Fruit fly (Drosophila melanogaster): ENCODE measurements around the gene CG3119.

The CG3119 gene

dm6 chr2L:2874185-2874541 lies 36.5 kb upstream of the CG3119 start, which contains the start of gene Ifrd1:
Ifrd1 (minus strand) TSS chr2L:2874489.
- TF ChIP-seq CG32264 (GFP tag; optimal IDR thresholded peaks at IDR 0.05) = no peak
- TF ChIP-seq dl (GFP tag; optimal IDR thresholded peaks at IDR 0.05; ENCODE audit: insufficient read depth in 1 of 2, partially characterized antibody in 2 of 2) = no peak
- TF ChIP-seq CrebA (GFP tag; optimal IDR thresholded peaks at IDR 0.05; ENCODE audit: borderline replicate concordance) = no peak
- TF ChIP-seq jim (GFP tag; optimal IDR thresholded peaks at IDR 0.05) = no peak
- no peak for TF ChIP-seq dsf (GFP tag; optimal IDR thresholded peaks at IDR 0.05; ENCODE audit: borderline replicate concordance)
- TF ChIP-seq brk (GFP tag; optimal IDR thresholded peaks at IDR 0.05) = no peak
- no peak for TF ChIP-seq OdsH (GFP tag; optimal IDR thresholded peaks at IDR 0.05)

dm6 chr2L:2873729-2874127 lies 36.1 kb upstream of the CG3119 start:
- no peak for TF ChIP-seq CG32264 (GFP tag; optimal IDR thresholded peaks at IDR 0.05)
- TF ChIP-seq woc (GFP tag; optimal IDR thresholded peaks at IDR 0.05) = peak; percentile 29

- TF ChIP-seq Jra (GFP tag; optimal IDR thresholded peaks at IDR 0.05) = peak; percentile 82
- TF ChIP-seq OdsH (GFP tag; optimal IDR thresholded peaks at IDR 0.05) = peak; percentile 46
- TF ChIP-seq fru (GFP tag; optimal IDR thresholded peaks at IDR 0.05) = peak; percentile 53
- peak in 1 of 2 experiments; percentile 77 for TF ChIP-seq foxo (GFP tag; optimal IDR thresholded peaks at IDR 0.05)
- TF ChIP-seq N (GFP tag; optimal IDR thresholded peaks at IDR 0.05) = no peak
- peak; percentile 45 for TF ChIP-seq Sp1 (GFP tag; optimal IDR thresholded peaks at IDR 0.05)
- TF ChIP-seq dsf (GFP tag; optimal IDR thresholded peaks at IDR 0.05; ENCODE audit: borderline replicate concordance) = no peak
- TF ChIP-seq br (GFP tag; optimal IDR thresholded peaks at IDR 0.05) = peak; percentile 66
- TF ChIP-seq usp (GFP tag; optimal IDR thresholded peaks at IDR 0.05) = no peak
- TF ChIP-seq dmrt93B (GFP tag; optimal IDR thresholded peaks at IDR 0.05) = peak; percentile 5
- TF ChIP-seq Rel (GFP tag; optimal IDR thresholded peaks at IDR 0.05) = no peak
- no peak for TF ChIP-seq Rel (tag; optimal IDR thresholded peaks at IDR 0.05)
- TF ChIP-seq Hnf4 (GFP tag; optimal IDR thresholded peaks at IDR 0.05) = peak; percentile 28
- peak; percentile 32 for TF ChIP-seq psq (GFP tag; optimal IDR thresholded peaks at IDR 0.05)
- TF ChIP-seq HLH106 (tag; optimal IDR thresholded peaks at IDR 0.05) = peak; percentile 44
- TF ChIP-seq h (GFP tag; optimal IDR thresholded peaks at IDR 0.05) = peak; percentile 60
- peak; percentile 32 for TF ChIP-seq sv (GFP tag; optimal IDR thresholded peaks at IDR 0.05)
- TF ChIP-seq rgr (GFP tag; optimal IDR thresholded peaks at IDR 0.05) = peak; percentile 32
- TF ChIP-seq ey (GFP tag; optimal IDR thresholded peaks at IDR 0.05) = peak; percentile 33
Measured at dm6 chr2L:2872968-2873728, 35.5 kb upstream of the CG3119 start.

dm6 chr2L:2872309-2872932 lies 34.8 kb upstream of the CG3119 start:
- no peak for TF ChIP-seq br (GFP tag; optimal IDR thresholded peaks at IDR 0.05)
- TF ChIP-seq Mio (GFP tag; optimal IDR thresholded peaks at IDR 0.05) = no peak
- no peak for TF ChIP-seq dmrt93B (GFP tag; optimal IDR thresholded peaks at IDR 0.05)
- TF ChIP-seq h (GFP tag; optimal IDR thresholded peaks at IDR 0.05) = no peak
- no peak for TF ChIP-seq brk (GFP tag; optimal IDR thresholded peaks at IDR 0.05)
- TF ChIP-seq psq (GFP tag; optimal IDR thresholded peaks at IDR 0.05) = no peak
- no peak for TF ChIP-seq rgr (GFP tag; optimal IDR thresholded peaks at IDR 0.05)

- TF ChIP-seq Hnf4 (GFP tag; optimal IDR thresholded peaks at IDR 0.05) = no peak
- no peak for TF ChIP-seq CG9705 (GFP tag; optimal IDR thresholded peaks at IDR 0.05)
- no peak for TF ChIP-seq CrebA (GFP tag; optimal IDR thresholded peaks at IDR 0.05; ENCODE audit: borderline replicate concordance)
- TF ChIP-seq Sp1 (GFP tag; optimal IDR thresholded peaks at IDR 0.05) = no peak
- no peak for TF ChIP-seq sage (GFP tag; optimal IDR thresholded peaks at IDR 0.05)
- TF ChIP-seq dsf (GFP tag; optimal IDR thresholded peaks at IDR 0.05; ENCODE audit: borderline replicate concordance) = no peak
- no peak for TF ChIP-seq ey (GFP tag; optimal IDR thresholded peaks at IDR 0.05)
- TF ChIP-seq sv (GFP tag; optimal IDR thresholded peaks at IDR 0.05) = no peak
- TF ChIP-seq OdsH (GFP tag; optimal IDR thresholded peaks at IDR 0.05) = no peak
Measured at dm6 chr2L:2869008-2869702, 31.5 kb upstream of the CG3119 start, which contains the start of gene CG8813. CG8813 (plus strand) TSS chr2L:2869652.

Data from whole organism, wandering third instar larva.